Worm (Caenorhabditis elegans) whole organism, L4 larva: Measurements from ENCODE around the gene timm-17B.1.

Experiments used
- daf-12 ChIP-seq: fragments of 150-350 bp; optimal IDR thresholded peaks from 2 replicates; lab custom pipeline; 2014; ENCODE audit warnings: missing biosample characterization, missing genetic modification reagents, missing genetic modification characterization
- hlh-30 ChIP-seq: sonication (generic microtip); optimal IDR thresholded peaks from 2 replicates; lab custom pipeline; 2017; ENCODE audit warnings: antibody characterized with exemption, mild to moderate bottlenecking, missing genetic modification characterization, missing compliant biosample characterization; ENCODE audit not compliant: insufficient read depth
- lsy-2 ChIP-seq, 2 experiments: fragments of 150-350 bp in 1 of 2; sonication (generic microtip) in 1 of 2; optimal IDR thresholded peaks; 2 replicates each; lab custom pipeline; 2014 to 2017; ENCODE audit warnings: missing biosample characterization in 2 of 2, missing genetic modification characterization in 2 of 2
- nhr-6 ChIP-seq: fragments of 150-350 bp; optimal IDR thresholded peaks from 2 replicates; lab custom pipeline; 2014; ENCODE audit warnings: missing biosample characterization, missing genetic modification characterization
- pqm-1 ChIP-seq: sonication (generic microtip); optimal IDR thresholded peaks from 2 replicates; lab custom pipeline; 2017; ENCODE audit warnings: missing biosample characterization, missing genetic modification characterization
- zag-1 ChIP-seq: fragments of 150-350 bp; optimal IDR thresholded peaks from 2 replicates; lab custom pipeline; 2014; ENCODE audit warnings: missing biosample characterization, missing genetic modification characterization
- ztf-11 ChIP-seq: fragments of 150-350 bp; optimal IDR thresholded peaks from 2 replicates; lab custom pipeline; 2014; ENCODE audit warnings: missing biosample characterization, missing genetic modification characterization

DNA sequence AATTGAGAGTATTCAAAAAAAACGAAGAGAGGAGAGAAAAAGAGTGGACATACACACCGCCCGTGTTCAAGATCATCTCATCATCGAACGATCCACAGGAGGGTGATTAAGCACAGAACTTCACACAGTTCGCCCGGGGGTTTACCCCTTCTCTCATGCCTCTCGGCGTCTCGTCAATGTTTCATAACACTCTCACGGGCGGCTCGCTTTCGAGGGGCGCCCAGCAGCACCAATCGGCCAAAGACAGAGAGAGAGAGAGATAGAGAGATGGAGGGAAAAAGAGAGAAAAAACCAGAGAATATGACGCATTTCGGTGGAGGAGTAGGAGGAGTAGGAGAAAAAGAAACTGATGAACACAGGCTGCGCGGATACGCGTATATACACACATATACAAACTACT, 40.1 kb downstream of the timm-17B.1 start:
- TF ChIP-seq zag-1 (tag; lab: Kevin White, UChicago) (no peak), pqm-1 (tag; lab: Kevin White, UChicago) (peak; percentile 35), hlh-30 (tag; lab: Kevin White, UChicago) (peak; percentile 48), ztf-11 (tag; lab: Kevin White, UChicago) (no peak), lsy-2 (tag; optimal IDR thresholded peaks at IDR 0.05; lab: Kevin White, UChicago) (peak; percentile 47 to 77), nhr-6 (tag; lab: Kevin White, UChicago) (peak; percentile 50), daf-12 (tag; lab: Kevin White, UChicago) (no peak)
